Worm (Caenorhabditis elegans) whole organism, mixed stage, embryonic: ENCODE data around the gene nex-4.

Source experiments
- cnd-1 ChIP-seq: fragments of 200-800 bp; sonication (Bioruptor generic); optimal IDR thresholded peaks from 2 replicates; lab custom pipeline; 2018; ENCODE audit warnings: mild to moderate bottlenecking, missing genetic modification characterization, missing compliant biosample characterization
- pha-4 ChIP-seq: fragments of 150-350 bp; optimal IDR thresholded peaks from 2 replicates; lab custom pipeline; 2018; ENCODE audit warnings: missing biosample characterization, missing genetic modification reagents, missing genetic modification characterization

ce11 chrV:4839913-4840312 is 11.3 kb upstream of the nex-4 start, which contains the start of gene nas-9:
- no peak for TF ChIP-seq cnd-1 (tag; lab: Kevin White, UChicago)
- TF ChIP-seq pha-4 (tag; lab: Kevin White, UChicago): no peak
